Worm (Caenorhabditis elegans) whole organism, midembryonic: ENCODE data around the gene ZK616.65.

Experiments used
- T22C8.4 ChIP-seq: fragments of 200-800 bp; sonication (Bioruptor generic); IDR thresholded peaks from 2 replicates; pipeline ENCODE4 v1.3.6; 2022; ENCODE audit warnings: missing genetic modification characterization, missing compliant biosample characterization
- flt-1 ChIP-seq: fragments of 200-800 bp; sonication (Bioruptor generic); IDR thresholded peaks from 2 replicates; pipeline ENCODE4 v1.3.6; 2022; ENCODE audit warnings: missing genetic modification characterization, missing compliant biosample characterization
- klf-2 ChIP-seq: fragments of 200-800 bp; sonication (Bioruptor generic); conservative IDR thresholded peaks from 2 replicates; pipeline ENCODE4 v1.3.6; 2022; ENCODE audit warnings: missing genetic modification reagents, missing genetic modification characterization, missing compliant biosample characterization
- ref-1 ChIP-seq: fragments of 200-800 bp; sonication (Bioruptor generic); conservative IDR thresholded peaks from 2 replicates; pipeline ENCODE4 v1.3.6; 2022; ENCODE audit warnings: missing genetic modification reagents, missing genetic modification characterization, missing compliant biosample characterization
- tab-1 ChIP-seq: fragments of 200-800 bp; sonication (Bioruptor generic); IDR thresholded peaks from 2 replicates; pipeline ENCODE4 v1.3.6; 2022; ENCODE audit warnings: missing genetic modification characterization, missing compliant biosample characterization
- ztf-23 ChIP-seq: fragments of 200-800 bp; sonication (Bioruptor generic); IDR thresholded peaks from 2 replicates; pipeline ENCODE4 v1.3.6; 2022; ENCODE audit warnings: missing genetic modification reagents, missing genetic modification characterization, missing compliant biosample characterization
- ztf-29 ChIP-seq: fragments of 200-800 bp; sonication (Bioruptor generic); IDR thresholded peaks from 2 replicates; pipeline ENCODE4 v1.3.6; 2022; ENCODE audit warnings: missing genetic modification reagents, missing genetic modification characterization, missing compliant biosample characterization

DNA sequence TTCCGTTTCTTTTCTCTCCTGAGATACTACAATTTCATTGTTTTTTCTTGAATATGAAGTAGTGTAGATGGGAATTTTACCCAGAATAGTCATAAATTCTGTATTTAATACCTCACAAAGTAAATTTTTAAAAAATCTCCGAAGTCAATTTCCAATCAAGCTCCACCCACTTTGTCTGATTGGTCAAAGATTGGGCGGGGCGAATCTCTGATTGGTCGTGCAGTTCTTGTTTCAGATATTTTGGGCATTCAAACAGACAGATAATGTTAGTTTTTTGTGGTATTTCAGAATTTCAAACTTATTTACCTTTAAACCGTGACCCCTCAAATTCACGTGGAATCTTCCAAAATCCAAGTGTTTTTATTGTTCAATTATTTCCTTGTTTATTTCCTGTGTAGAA is 50.5 kb downstream of the ZK616.65 start, which contains the start of gene F41H10.5:
- TF ChIP-seq ref-1 (GFP tag; lab: Robert Waterston, UW), result no peak
- TF ChIP-seq flt-1 (GFP tag; lab: Robert Waterston, UW), result no peak
- TF ChIP-seq ztf-23, result no peak
- no peak for TF ChIP-seq T22C8.4 (GFP tag; lab: Robert Waterston, UW)
- TF ChIP-seq tab-1 (GFP tag; lab: Robert Waterston, UW), result no peak
- TF ChIP-seq ztf-29 (GFP tag; lab: Robert Waterston, UW), result no peak
- TF ChIP-seq klf-2 (GFP tag; lab: Robert Waterston, UW), result no peak
